Worm (Caenorhabditis elegans) whole organism, L4 larva: ENCODE measurements around the gene R10E8.2.

Experiments used
- lir-3 ChIP-seq: sonication (generic microtip); optimal IDR thresholded peaks from 2 replicates; lab custom pipeline; 2016; ENCODE audit warnings: mild to moderate bottlenecking, missing genetic modification characterization, missing compliant biosample characterization
- nhr-102 ChIP-seq: sonication (generic microtip); optimal IDR thresholded peaks from 2 replicates; lab custom pipeline; 2016; ENCODE audit warnings: mild to moderate bottlenecking, missing genetic modification characterization, moderate library complexity, missing compliant biosample characterization
- nhr-77 ChIP-seq: fragments of 150-350 bp; optimal IDR thresholded peaks from 2 replicates; lab custom pipeline; 2014; ENCODE audit warnings: missing biosample characterization, missing genetic modification characterization
- snpc-1.2 ChIP-seq: fragments of 200-800 bp; sonication (Bioruptor generic); IDR thresholded peaks from 2 replicates; pipeline ENCODE4 v1.3.6; 2022; ENCODE audit warnings: missing genetic modification reagents, missing genetic modification characterization, missing compliant biosample characterization
- unc-62 ChIP-seq, 3 experiments: fragments of 150-350 bp in 1 of 3; sonication (generic microtip); optimal IDR thresholded peaks in 2 of 3; peaks in 1 of 3; 1 replicate in 1 of 3; 2 replicates in 2 of 3; lab custom pipeline; 2014 to 2017; ENCODE audit warnings: missing biosample characterization in 3 of 3, missing genetic modification characterization in 3 of 3, missing genetic modification reagents in 3 of 3, missing genotype in 1 of 3

ce11 chrV:18244408-18244807 lies 9.2 kb upstream of the R10E8.2 start:
- TF ChIP-seq snpc-1.2 (no peak), lir-3 (tag; lab: Kevin White, UChicago) (no peak), unc-62 (GFP tag; optimal IDR thresholded peaks at IDR 0.05 in 1 of 2; lab: Kevin White, UChicago) (no peak), unc-62 (tag; optimal IDR thresholded peaks at IDR 0.05; lab: Kevin White, UChicago) (no peak), nhr-77 (tag; lab: Kevin White, UChicago) (no peak), nhr-102 (tag; lab: Kevin White, UChicago) (no peak)
